Fruit fly (Drosophila melanogaster): ENCODE results near the gene CG12099.

The CG12099 gene

DNA sequence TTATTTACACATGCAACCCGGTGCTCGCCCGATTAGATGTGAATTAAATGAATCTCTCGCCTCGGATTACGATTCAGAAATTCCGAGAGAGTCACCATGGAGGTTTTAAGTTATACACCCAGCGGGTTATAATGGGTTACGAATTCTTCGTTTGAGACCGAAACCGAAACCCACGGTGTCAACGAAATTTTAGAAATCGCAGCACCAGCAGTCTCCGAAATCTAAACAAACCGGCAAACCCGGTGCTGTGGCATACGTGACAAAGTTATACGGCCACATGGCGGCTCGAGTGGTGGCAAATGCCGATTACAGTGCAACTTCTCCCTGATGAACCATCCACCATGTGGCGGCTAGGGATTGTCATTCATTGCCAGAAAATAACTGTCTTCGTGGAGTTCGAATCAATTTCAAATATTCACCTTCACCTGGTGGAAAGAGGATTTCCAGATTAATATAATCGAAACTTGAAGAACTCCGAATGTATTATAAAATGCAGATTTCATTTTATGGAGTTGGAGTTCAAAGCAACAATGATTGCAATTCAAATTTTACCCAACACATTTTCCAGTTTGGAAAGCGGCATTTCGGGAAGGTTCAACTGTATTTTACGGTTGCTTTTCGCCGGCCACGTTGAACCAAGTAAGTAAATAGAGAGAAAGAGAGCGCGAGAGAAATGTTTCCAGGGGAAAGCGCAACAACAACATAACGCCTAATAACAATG, 42.3 kb downstream of the CG12099 start:
- TF ChIP-seq fd3F (GFP tag; optimal IDR thresholded peaks at IDR 0.05) (peak; percentile 17), ci (GFP tag; IDR thresholded peaks at IDR 0.05) (peak; percentile 78; the same call in 2 of the 3 replicates), C15 (GFP tag; IDR thresholded peaks at IDR 0.05) (no peak), Atf3 (GFP tag; optimal IDR thresholded peaks at IDR 0.05) (peak; percentile 32), Ada2b (GFP tag; IDR thresholded peaks at IDR 0.05) (peak; percentile 66), Sry-β (GFP tag; optimal IDR thresholded peaks at IDR 0.05) (no peak), hth (optimal IDR thresholded peaks at IDR 0.05) (no peak), Chrac-16 (GFP tag; optimal IDR thresholded peaks at IDR 0.05) (peak; percentile 76), Nf-YA (GFP tag; IDR thresholded peaks at IDR 0.05) (no peak), CG13424 (tag; optimal IDR thresholded peaks at IDR 0.05) (peak; percentile 76), Optix (GFP tag; IDR thresholded peaks at IDR 0.05) (peak; percentile 48; the same call in 1 of the 3 replicates), pnt (GFP tag; optimal IDR thresholded peaks at IDR 0.05) (peak; percentile 56), toy (GFP tag; IDR thresholded peaks at IDR 0.05) (no peak), CG2875 (GFP tag; optimal IDR thresholded peaks at IDR 0.05) (peak; percentile 68), zfh2 (GFP tag; optimal IDR thresholded peaks at IDR 0.05) (peak; percentile 59), CG6791 (GFP tag; IDR thresholded peaks at IDR 0.05; ENCODE audit: partially characterized antibody) (no peak), CG4404 (GFP tag; IDR thresholded peaks at IDR 0.05) (peak; percentile 66), unc-4 (GFP tag; IDR thresholded peaks at IDR 0.05; ENCODE audit: partially characterized antibody) (no peak), CG10565 (GFP tag; optimal IDR thresholded peaks at IDR 0.05) (no peak), CG4360 (GFP tag; IDR thresholded peaks at IDR 0.05) (peak; percentile 67; the same call in 1 of the 2 replicates), CG9609 (GFP tag; optimal IDR thresholded peaks at IDR 0.05) (peak; percentile 48), CG12744 (GFP tag; optimal IDR thresholded peaks at IDR 0.05) (peak; percentile 16), slp2 (GFP tag; optimal IDR thresholded peaks at IDR 0.05) (peak; percentile 61), CG12236 (GFP tag; optimal IDR thresholded peaks at IDR 0.05) (peak; percentile 60), CG11696 (GFP tag; IDR thresholded peaks at IDR 0.05) (no peak), Med (GFP tag) (peak; percentile 93), CG1603 (tag; optimal IDR thresholded peaks at IDR 0.05) (peak; percentile 70), otp (GFP tag; IDR thresholded peaks at IDR 0.05) (peak; percentile 53; the same call in 1 of the 3 replicates), emc (GFP tag; optimal IDR thresholded peaks at IDR 0.05) (no peak), sqz (GFP tag; optimal IDR thresholded peaks at IDR 0.05) (peak; percentile 31), ro (GFP tag; IDR thresholded peaks at IDR 0.05) (no peak), Hmr (GFP tag; optimal IDR thresholded peaks at IDR 0.05) (peak; percentile 50), fru (optimal IDR thresholded peaks at IDR 0.05) (no peak), CG15073 (GFP tag; optimal IDR thresholded peaks at IDR 0.05) (no peak), CG8944 (GFP tag; optimal IDR thresholded peaks at IDR 0.05) (peak; percentile 70), CG10147 (GFP tag; optimal IDR thresholded peaks at IDR 0.05) (no peak), Awh (GFP tag; IDR thresholded peaks at IDR 0.05) (peak; percentile 40; the same call in 1 of the 2 replicates), sr (GFP tag; IDR thresholded peaks at IDR 0.05) (no peak), Kr (GFP tag; optimal IDR thresholded peaks at IDR 0.05) (no peak), CG3995 (GFP tag; optimal IDR thresholded peaks at IDR 0.05) (peak; percentile 43), fu2 (GFP tag; optimal IDR thresholded peaks at IDR 0.05) (peak; percentile 24), CG13624 (GFP tag; optimal IDR thresholded peaks at IDR 0.05) (peak; percentile 54), CG6683 (GFP tag; optimal IDR thresholded peaks at IDR 0.05) (no peak), HLHmδ (GFP tag; optimal IDR thresholded peaks at IDR 0.05) (peak; percentile 21), CG9876 (GFP tag; optimal IDR thresholded peaks at IDR 0.05) (peak; percentile 55), ab (GFP tag; optimal IDR thresholded peaks at IDR 0.05) (no peak), salm (tag; optimal IDR thresholded peaks at IDR 0.05) (peak; percentile 55), Doc3 (GFP tag; IDR thresholded peaks at IDR 0.05; ENCODE audit: partially characterized antibody) (no peak), gcm2 (GFP tag; optimal IDR thresholded peaks at IDR 0.05) (peak; percentile 28), stc (GFP tag; IDR thresholded peaks at IDR 0.05) (peak; percentile 68; the same call in 1 of the 2 replicates), CG7786 (GFP tag; optimal IDR thresholded peaks at IDR 0.05) (peak; percentile 66)
